Fruit fly (Drosophila melanogaster) whole organism, embryonic: Measurements from ENCODE around the gene CG13667.
A peak's percentile ranks its signal among the peaks of the same experiment; 100 is the strongest.

Experiments
- Adf1 ChIP-seq: fragments of 200-800 bp; sonication (Bioruptor generic); IDR thresholded peaks from 2 replicates; pipeline ENCODE4 v1.3.6; 2022; ENCODE audit warnings: missing biosample characterization, missing genetic modification characterization
- Bgb ChIP-seq: fragments of 200-800 bp; sonication (Bioruptor generic); IDR thresholded peaks from 2 replicates; pipeline ENCODE4 v1.3.6; 2022; ENCODE audit warnings: missing biosample characterization, missing genetic modification characterization; ENCODE audit not compliant: partially characterized antibody
- CG10462 ChIP-seq: fragments of 200-800 bp; sonication (Bioruptor generic); optimal IDR thresholded peaks from 2 replicates; lab custom pipeline; 2016; ENCODE audit warnings: missing biosample characterization, missing genetic modification characterization
- CG10543 ChIP-seq: fragments of 200-800 bp; sonication (Bioruptor generic); optimal IDR thresholded peaks from 3 replicates; lab custom pipeline; 2017; ENCODE audit warnings: missing biosample characterization, mild to moderate bottlenecking, missing genetic modification characterization, moderate library complexity
- CG12769 ChIP-seq: fragments of 200-800 bp; sonication (Bioruptor generic); optimal IDR thresholded peaks from 2 replicates; lab custom pipeline; 2019; ENCODE audit warnings: missing biosample characterization, mild to moderate bottlenecking, missing genetic modification characterization, moderate library complexity
- CG15514 ChIP-seq: fragments of 200-800 bp; sonication (Bioruptor generic); optimal IDR thresholded peaks from 3 replicates; lab custom pipeline; 2017; ENCODE audit warnings: missing biosample characterization, missing genetic modification characterization, mild to moderate bottlenecking, moderate library complexity, missing genetic modification reagents
- CG16779 ChIP-seq: fragments of 200-800 bp; sonication (Bioruptor generic); IDR thresholded peaks from 2 replicates; pipeline ENCODE4 v1.3.6; 2022; ENCODE audit warnings: missing biosample characterization, missing genetic modification characterization
- CG1792 ChIP-seq: fragments of 200-800 bp; sonication (Bioruptor generic); optimal IDR thresholded peaks from 2 replicates; lab custom pipeline; 2016; ENCODE audit warnings: missing biosample characterization, missing genetic modification characterization
- CG18619 ChIP-seq: fragments of 200-800 bp; sonication (Bioruptor generic); optimal IDR thresholded peaks from 3 replicates; lab custom pipeline; 2017; ENCODE audit warnings: missing biosample characterization, mild to moderate bottlenecking, missing genetic modification characterization
- CG2199 ChIP-seq: fragments of 200-800 bp; sonication (Bioruptor generic); IDR thresholded peaks from 3 replicates; pipeline ENCODE4 v1.3.6; 2022; ENCODE audit warnings: missing biosample characterization, missing genetic modification characterization
- CG2678 ChIP-seq: fragments of 200-800 bp; sonication (Bioruptor generic); optimal IDR thresholded peaks from 3 replicates; lab custom pipeline; 2019; ENCODE audit warnings: missing biosample characterization, mild to moderate bottlenecking, missing genetic modification characterization, moderate library complexity
- CG2875 ChIP-seq: fragments of 200-800 bp; sonication (Bioruptor generic); optimal IDR thresholded peaks from 2 replicates; lab custom pipeline; 2017; ENCODE audit warnings: missing biosample characterization, mild to moderate bottlenecking, missing genetic modification characterization, missing genetic modification reagents
- CG31441 ChIP-seq: fragments of 200-800 bp; sonication (Bioruptor generic); IDR thresholded peaks from 2 replicates; pipeline ENCODE4 v1.3.6; 2022; ENCODE audit warnings: missing biosample characterization, missing genetic modification characterization
- CG4328 ChIP-seq: fragments of 200-800 bp; sonication (Bioruptor generic); optimal IDR thresholded peaks from 3 replicates; lab custom pipeline; 2017; ENCODE audit warnings: missing biosample characterization, missing genetic modification reagents, missing genetic modification characterization
- CG43689 ChIP-seq: fragments of 200-800 bp; sonication (Bioruptor generic); IDR thresholded peaks from 2 replicates; pipeline ENCODE4 v1.3.6; 2022; ENCODE audit warnings: missing biosample characterization, missing genetic modification characterization
- CG4854 ChIP-seq: fragments of 200-800 bp; sonication (Bioruptor generic); optimal IDR thresholded peaks from 2 replicates; lab custom pipeline; 2016; ENCODE audit warnings: missing biosample characterization, missing genetic modification characterization, inconsistent platforms
- CG8359 ChIP-seq: fragments of 200-800 bp; sonication (Bioruptor generic); optimal IDR thresholded peaks from 2 replicates; lab custom pipeline; 2017; ENCODE audit warnings: missing biosample characterization, mild to moderate bottlenecking, missing genetic modification characterization, borderline replicate concordance
- CG8388 ChIP-seq: fragments of 200-800 bp; sonication (Bioruptor generic); optimal IDR thresholded peaks from 2 replicates; lab custom pipeline; 2019; ENCODE audit warnings: missing biosample characterization, mild to moderate bottlenecking, missing genetic modification characterization, moderate library complexity
- CG8478 ChIP-seq: fragments of >200 bp; optimal IDR thresholded peaks from 2 replicates; lab custom pipeline; 2018
- CG8765 ChIP-seq: fragments of 200-800 bp; sonication (Bioruptor generic); IDR thresholded peaks from 2 replicates; pipeline ENCODE4 v1.3.6; 2022; ENCODE audit warnings: missing biosample characterization, missing genetic modification characterization
- Dad ChIP-seq: fragments of 200-800 bp; sonication (Bioruptor generic); optimal IDR thresholded peaks from 3 replicates; lab custom pipeline; 2016; ENCODE audit warnings: missing biosample characterization, missing genetic modification characterization
- Dip3 ChIP-seq: fragments of 200-800 bp; sonication (Bioruptor generic); optimal IDR thresholded peaks from 3 replicates; lab custom pipeline; 2016; ENCODE audit warnings: missing biosample characterization, missing genetic modification characterization
- Doc3 ChIP-seq: fragments of 200-800 bp; sonication (Bioruptor generic); IDR thresholded peaks from 3 replicates; pipeline ENCODE4 v1.3.6; 2022; ENCODE audit warnings: missing biosample characterization, missing genetic modification characterization; ENCODE audit not compliant: partially characterized antibody
- Dp ChIP-seq: fragments of 200-800 bp; sonication (Bioruptor generic); optimal IDR thresholded peaks from 2 replicates; lab custom pipeline; 2018; ENCODE audit warnings: missing biosample characterization, mild to moderate bottlenecking, missing genetic modification characterization, moderate library complexity
- H2.0 ChIP-seq: fragments of 200-800 bp; sonication (Bioruptor generic); IDR thresholded peaks from 2 replicates; pipeline ENCODE4 v1.3.6; 2022; ENCODE audit warnings: missing biosample characterization, missing genetic modification characterization
- Hmx ChIP-seq: fragments of 200-800 bp; sonication (Bioruptor generic); optimal IDR thresholded peaks from 2 replicates; lab custom pipeline; 2016; ENCODE audit warnings: missing biosample characterization, missing genetic modification characterization
- Hsf ChIP-seq: fragments of 200-800 bp; sonication (Bioruptor generic); optimal IDR thresholded peaks from 3 replicates; lab custom pipeline; 2016; ENCODE audit warnings: missing biosample characterization, missing genetic modification characterization
- MESR4 ChIP-seq: fragments of 200-800 bp; sonication (Bioruptor generic); optimal IDR thresholded peaks from 2 replicates; lab custom pipeline; 2018; ENCODE audit warnings: missing biosample characterization, mild to moderate bottlenecking, missing genetic modification characterization, moderate library complexity
- NC2α ChIP-seq: fragments of 200-800 bp; sonication (Bioruptor generic); optimal IDR thresholded peaks from 2 replicates; lab custom pipeline; 2016; ENCODE audit warnings: missing biosample characterization, missing genetic modification characterization
- Opbp ChIP-seq: fragments of 200-800 bp; sonication (Bioruptor generic); IDR thresholded peaks from 3 replicates; pipeline ENCODE4 v1.3.6; 2022; ENCODE audit warnings: missing biosample characterization, missing genetic modification characterization; ENCODE audit not compliant: partially characterized antibody
- Rfx ChIP-seq: fragments of 200-800 bp; sonication (Bioruptor generic); IDR thresholded peaks from 2 replicates; pipeline ENCODE4 v1.3.6; 2022; ENCODE audit warnings: missing biosample characterization, missing genetic modification characterization
- Stat92E ChIP-seq, 3 experiments: fragments of >200 bp in 2 of 3; fragments of 200-800 bp in 1 of 3; sonication (Bioruptor generic) in 1 of 3; optimal IDR thresholded peaks; 2 replicates each; lab custom pipeline; 2017 to 2019; ENCODE audit warnings: missing biosample characterization in 3 of 3, missing genetic modification characterization in 3 of 3, mild to moderate bottlenecking in 1 of 3, moderate library complexity in 1 of 3
- Tbp ChIP-seq: fragments of >200 bp; optimal IDR thresholded peaks from 2 replicates; lab custom pipeline; 2018; ENCODE audit warnings: missing biosample characterization, missing genetic modification characterization
- bbx ChIP-seq: fragments of 200-800 bp; sonication (Bioruptor generic); IDR thresholded peaks from 2 replicates; pipeline ENCODE4 v1.3.6; 2022; ENCODE audit warnings: missing biosample characterization, missing genetic modification characterization; ENCODE audit not compliant: partially characterized antibody
- ci ChIP-seq: fragments of 200-800 bp; sonication (Bioruptor generic); IDR thresholded peaks from 3 replicates; pipeline ENCODE4 v1.3.6; 2022; ENCODE audit warnings: missing biosample characterization, missing genetic modification characterization
- crp ChIP-seq, 2 experiments: fragments of 200-800 bp; sonication (Bioruptor generic); optimal IDR thresholded peaks; 2 replicates in 1 of 2; 3 replicates in 1 of 2; lab custom pipeline; 2017; ENCODE audit warnings: missing biosample characterization in 2 of 2, missing genetic modification characterization in 2 of 2, mild to moderate bottlenecking in 1 of 2, moderate library complexity in 1 of 2
- dysf ChIP-seq: fragments of 200-800 bp; sonication (Bioruptor generic); IDR thresholded peaks from 3 replicates; pipeline ENCODE4 v1.3.6; 2022; ENCODE audit warnings: missing biosample characterization, missing genetic modification characterization
- emc ChIP-seq: fragments of 200-800 bp; sonication (Bioruptor generic); optimal IDR thresholded peaks from 2 replicates; lab custom pipeline; 2016; ENCODE audit warnings: missing biosample characterization, missing genetic modification characterization
- ems ChIP-seq: fragments of 200-800 bp; sonication (Bioruptor generic); optimal IDR thresholded peaks from 3 replicates; lab custom pipeline; 2016; ENCODE audit warnings: missing biosample characterization, missing genetic modification characterization
- lov ChIP-seq, 2 experiments: fragments of 200-800 bp in 1 of 2; fragments of >200 bp in 1 of 2; sonication (Bioruptor generic) in 1 of 2; IDR thresholded peaks in 1 of 2; optimal IDR thresholded peaks in 1 of 2; 2 replicates in 1 of 2; 3 replicates in 1 of 2; pipeline versions ENCODE4 v1.3.6 to Lab custom; 2017 to 2022; ENCODE audit warnings: missing biosample characterization in 1 of 2, missing genetic modification characterization in 1 of 2
- nerfin-2 ChIP-seq: fragments of 200-800 bp; sonication (Bioruptor generic); IDR thresholded peaks from 2 replicates; pipeline ENCODE4 v1.3.6; 2022; ENCODE audit warnings: missing biosample characterization, missing genetic modification characterization; ENCODE audit not compliant: partially characterized antibody
- onecut ChIP-seq: fragments of 200-800 bp; sonication (Bioruptor generic); IDR thresholded peaks from 2 replicates; pipeline ENCODE4 v1.3.6; 2022; ENCODE audit warnings: missing biosample characterization, missing genetic modification characterization
- pfk ChIP-seq: fragments of 200-800 bp; sonication (Bioruptor generic); optimal IDR thresholded peaks from 2 replicates; lab custom pipeline; 2018; ENCODE audit warnings: missing biosample characterization, mild to moderate bottlenecking, missing genetic modification characterization, moderate library complexity
- pita ChIP-seq: fragments of 200-800 bp; sonication (Bioruptor generic); optimal IDR thresholded peaks from 2 replicates; lab custom pipeline; 2017; ENCODE audit warnings: missing biosample characterization, mild to moderate bottlenecking, missing genetic modification characterization
- sens ChIP-seq: fragments of 200-800 bp; sonication (Bioruptor generic); peaks from one replicate; lab custom pipeline; 2016; ENCODE audit warnings: missing biosample characterization, missing genetic modification characterization
- sim ChIP-seq: fragments of 200-800 bp; sonication (Bioruptor generic); IDR thresholded peaks from 2 replicates; pipeline ENCODE4 v1.3.6; 2022; ENCODE audit warnings: missing biosample characterization, missing genetic modification characterization
- sr ChIP-seq: fragments of 200-800 bp; sonication (Bioruptor generic); IDR thresholded peaks from 3 replicates; pipeline ENCODE4 v1.3.6; 2022; ENCODE audit warnings: missing biosample characterization, missing genetic modification characterization
- tna ChIP-seq: fragments of 200-800 bp; sonication (Bioruptor generic); IDR thresholded peaks from 2 replicates; pipeline ENCODE4 v1.3.6; 2022; ENCODE audit warnings: missing biosample characterization, missing genetic modification characterization; ENCODE audit not compliant: partially characterized antibody
- trem ChIP-seq: fragments of 200-800 bp; optimal IDR thresholded peaks from 3 replicates; lab custom pipeline; 2019; ENCODE audit warnings: missing biosample characterization, mild to moderate bottlenecking, missing genetic modification characterization, moderate library complexity
- vnd ChIP-seq: fragments of 200-800 bp; sonication (Bioruptor generic); IDR thresholded peaks from 3 replicates; pipeline ENCODE4 v1.3.6; 2022; ENCODE audit warnings: missing biosample characterization, missing genetic modification characterization; ENCODE audit not compliant: partially characterized antibody

CG13667 gene

dm6 chr3L:8394944-8395343, 10.3 kb upstream of the CG13667 start (continued):
- TF ChIP-seq sim (GFP tag; lab: Robert Waterston, UW) (no peak), CG10462 (no peak), vnd (peak; percentile 22; the same call in 1 of the 3 replicates), Hmx (GFP tag; lab: Kevin White, UChicago) (no peak), H2.0 (GFP tag; lab: Robert Waterston, UW) (no peak), Bgb (GFP tag; lab: Robert Waterston, UW) (peak; percentile 61), pfk (GFP tag; lab: Kevin White, UChicago) (no peak), CG2199 (GFP tag; lab: Robert Waterston, UW) (peak; percentile 89), Adf1 (no peak), Hsf (GFP tag; lab: Kevin White, UChicago) (no peak), emc (GFP tag; lab: Kevin White, UChicago) (no peak), lov (optimal IDR thresholded peaks at IDR 0.05; lab: Kevin White, UChicago) (no peak), lov (GFP tag; IDR thresholded peaks at IDR 0.05; lab: Robert Waterston, UW) (0 out of 3 replicates have a peak, but pooled peaks have one; percentile 42), NC2α (GFP tag; lab: Kevin White, UChicago) (no peak), Dip3 (no peak), CG8388 (GFP tag; lab: Kevin White, UChicago) (no peak), CG15514 (GFP tag; lab: Kevin White, UChicago) (no peak), CG18619 (GFP tag; lab: Kevin White, UChicago) (no peak), CG2875 (GFP tag; lab: Kevin White, UChicago) (no peak), Dp (GFP tag; lab: Kevin White, UChicago) (peak; percentile 69), onecut (GFP tag; lab: Robert Waterston, UW) (no peak), nerfin-2 (GFP tag; lab: Robert Waterston, UW) (peak; percentile 47; the same call in 1 of the 2 replicates), CG10543 (GFP tag; lab: Kevin White, UChicago) (no peak), Rfx (GFP tag; lab: Robert Waterston, UW) (peak; percentile 35; the same call in 1 of the 2 replicates), Dad (no peak), Opbp (GFP tag; lab: Robert Waterston, UW) (peak; percentile 72), CG8765 (GFP tag; lab: Robert Waterston, UW) (no peak), CG8359 (GFP tag; lab: Kevin White, UChicago) (no peak), CG1792 (GFP tag; lab: Kevin White, UChicago) (no peak), sr (GFP tag; lab: Robert Waterston, UW) (no peak), ci (GFP tag; lab: Robert Waterston, UW) (peak; percentile 66; the same call in 2 of the 3 replicates), pita (GFP tag; lab: Kevin White, UChicago) (no peak), CG16779 (GFP tag; lab: Robert Waterston, UW) (no peak), sens (GFP tag; lab: Kevin White, UChicago) (no peak), CG4328 (GFP tag; lab: Kevin White, UChicago) (no peak), trem (tag; lab: Kevin White, UChicago) (no peak), CG2678 (tag; lab: Kevin White, UChicago) (no peak), bbx (GFP tag; lab: Robert Waterston, UW) (peak; percentile 46; the same call in 1 of the 2 replicates), CG4854 (GFP tag; lab: Kevin White, UChicago) (no peak), CG8478 (lab: Kevin White, UChicago) (no peak), Stat92E (GFP tag; optimal IDR thresholded peaks at IDR 0.05; lab: Kevin White, UChicago) (no peak), dysf (GFP tag; lab: Robert Waterston, UW) (no peak), crp (GFP tag; optimal IDR thresholded peaks at IDR 0.05; lab: Kevin White, UChicago) (no peak), CG31441 (GFP tag; lab: Robert Waterston, UW) (no peak), MESR4 (no peak), ems (no peak), Doc3 (GFP tag; lab: Robert Waterston, UW) (no peak), Tbp (GFP tag; lab: Kevin White, UChicago) (no peak), tna (GFP tag; lab: Robert Waterston, UW) (peak; percentile 76), CG43689 (GFP tag; lab: Robert Waterston, UW) (no peak), CG12769 (no peak)
